Worm (Caenorhabditis elegans): ENCODE results near the gene T28C6.8.

ce11 chrIV:8821147-8821546, 9.4 kb downstream of the T28C6.8 start, which contains the start of gene T28C6.5:
- TF ChIP-seq klf-2 (GFP tag; conservative IDR thresholded peaks at IDR 0.05) (no peak), ztf-23 (GFP tag; IDR thresholded peaks at IDR 0.05) (no peak)

Measured in whole organism, midembryonic.